Worm (Caenorhabditis elegans): Measurements from ENCODE around the gene Y17G9B.8.

Gene Y17G9B.8

DNA sequence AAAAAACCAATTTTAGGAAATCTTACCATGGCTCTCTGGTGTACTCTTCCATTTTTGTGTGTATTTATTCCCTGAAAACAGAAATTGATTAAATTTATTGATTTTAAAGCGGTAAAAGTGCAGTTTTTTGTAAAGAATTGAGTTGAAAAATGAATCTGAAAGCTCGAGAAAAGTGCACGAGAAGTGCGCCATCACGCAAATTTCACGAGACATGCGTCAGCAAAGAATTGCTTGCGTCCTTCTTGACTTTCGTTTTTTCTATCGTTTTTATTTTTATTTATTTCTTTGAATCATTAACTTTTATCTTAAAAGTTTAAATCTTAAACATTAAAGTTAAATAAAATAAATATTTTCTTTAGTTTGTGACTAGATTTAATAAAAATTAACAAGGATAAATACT, 13.2 kb downstream of the Y17G9B.8 start, which contains the start of gene timm-17B.1 (continued):
- peak; percentile 51 for TF ChIP-seq him-1 (tag; optimal IDR thresholded peaks at IDR 0.05)
- no peak for TF ChIP-seq F57C9.4 (tag; optimal IDR thresholded peaks at IDR 0.05)
- TF ChIP-seq zfh-2 (GFP tag; conservative IDR thresholded peaks at IDR 0.05), result no peak
- peak; percentile 51 for TF ChIP-seq xnd-1 (tag; optimal IDR thresholded peaks at IDR 0.05)
- peak; percentile 10; the same call in 1 of the 2 replicates for TF ChIP-seq madf-8 (GFP tag; conservative IDR thresholded peaks at IDR 0.05)
- TF ChIP-seq let-607 (tag; optimal IDR thresholded peaks at IDR 0.05), result peak in 1 of 2 experiments; percentile 14
- TF ChIP-seq lin-35 (GFP tag; optimal IDR thresholded peaks at IDR 0.05), result peak in 1 of 3 experiments; percentile 66

DNA sequence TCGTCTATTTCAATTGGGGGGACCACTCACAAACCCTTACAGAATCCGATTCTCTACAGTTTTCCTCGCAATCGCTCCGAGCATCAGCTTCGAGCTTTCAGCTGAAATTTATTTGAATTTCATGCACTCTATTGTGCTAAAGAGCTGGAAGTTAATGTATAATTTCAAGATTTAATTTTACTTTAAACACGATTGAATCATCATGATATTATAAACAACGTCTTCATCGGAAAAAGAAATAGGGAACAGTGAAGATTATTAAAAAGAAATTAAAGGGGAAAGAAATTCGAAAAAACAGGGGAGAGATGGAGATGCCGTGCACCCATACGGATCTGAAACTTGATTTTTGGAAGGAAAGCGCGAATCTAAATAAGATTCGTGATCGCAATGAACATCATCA, 14.5 kb downstream of the Y17G9B.8 start, which contains the start of gene hoe-1:
Gene hoe-1 (minus strand): TSS at position 101 of the 400 bp plus-strand sequence.
- peak; percentile 8; the same call in 1 of the 2 replicates for TF ChIP-seq attf-6 (GFP tag; IDR thresholded peaks at IDR 0.05)
- peak; percentile 50 for TF ChIP-seq snpc-3.4 (tag; optimal IDR thresholded peaks at IDR 0.05)
- TF ChIP-seq ztf-18 (tag; optimal IDR thresholded peaks at IDR 0.05), result peak; percentile 70
- 0 out of 2 replicates have a peak, but pooled peaks have one; percentile 48 for TF ChIP-seq lin-26 (GFP tag; IDR thresholded peaks at IDR 0.05)
- 0 out of 2 replicates have a peak, but pooled peaks have one; percentile 32 for TF ChIP-seq ceh-100 (GFP tag; IDR thresholded peaks at IDR 0.05)
- TF ChIP-seq hsf-1 (GFP tag; IDR thresholded peaks at IDR 0.05), result 0 out of 2 replicates have a peak, but pooled peaks have one; percentile 34
- TF ChIP-seq egl-18 (GFP tag; IDR thresholded peaks at IDR 0.05), result no peak
- no peak for TF ChIP-seq unc-130 (GFP tag; optimal IDR thresholded peaks at IDR 0.05)
- 0 out of 2 replicates have a peak, but pooled peaks have one; percentile 64 for TF ChIP-seq Y53G8AR.9 (GFP tag; conservative IDR thresholded peaks at IDR 0.05)
- 0 out of 2 replicates have a peak, but pooled peaks have one; percentile 10 for TF ChIP-seq madf-6 (GFP tag; IDR thresholded peaks at IDR 0.05)
- peak; percentile 26 for TF ChIP-seq F49E8.2 (tag; optimal IDR thresholded peaks at IDR 0.05; ENCODE audit: insufficient read depth)
- no peak for TF ChIP-seq attf-5 (GFP tag; optimal IDR thresholded peaks at IDR 0.05)
- TF ChIP-seq snpc-4 (GFP tag; optimal IDR thresholded peaks at IDR 0.05), result no peak
- peak in 1 of 4 experiments; percentile 42 for TF ChIP-seq snpc-4 (tag; optimal IDR thresholded peaks at IDR 0.05)

DNA sequence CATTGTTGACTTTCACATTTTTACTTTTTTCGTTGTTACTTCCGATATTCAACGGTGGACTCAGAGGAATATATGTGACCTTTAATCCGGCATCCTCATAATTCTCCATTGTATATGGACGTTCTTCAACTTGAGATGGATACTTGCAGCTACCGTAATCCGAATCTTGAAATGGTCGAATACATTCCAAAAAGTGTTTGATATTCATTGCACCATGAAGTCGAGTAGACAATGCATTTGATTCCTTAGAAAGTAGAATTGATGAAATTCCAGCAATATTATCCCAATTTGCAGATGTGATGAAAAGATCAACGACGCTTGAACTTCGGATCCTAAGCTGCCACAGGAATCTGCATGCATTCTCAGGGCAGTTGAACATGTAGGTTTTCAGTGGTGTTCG, 16.2 kb downstream of the Y17G9B.8 start:
- no peak for TF ChIP-seq efl-1 (GFP tag; optimal IDR thresholded peaks at IDR 0.05)

DNA sequence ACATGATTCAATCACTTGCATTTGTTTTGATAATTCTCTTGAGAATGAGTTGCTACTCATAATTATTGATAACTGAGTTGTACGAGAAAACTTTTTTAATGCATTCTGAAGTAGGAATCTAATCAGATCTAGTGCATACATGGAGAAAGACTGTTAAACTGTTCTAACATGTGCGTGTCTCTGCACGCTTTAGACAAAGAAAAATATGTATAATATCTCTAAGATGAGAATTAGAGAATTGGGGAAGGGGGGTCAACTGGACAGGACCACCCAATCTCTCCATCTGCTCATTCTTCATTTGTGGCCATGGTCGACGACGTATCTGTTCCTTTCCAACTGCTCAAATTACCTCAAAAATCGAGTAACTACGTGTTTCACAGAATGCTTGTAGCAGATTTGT, 21.4 kb downstream of the Y17G9B.8 start, which contains the start of gene fbxb-78:
Gene fbxb-78 (plus strand): TSS at position 301 of the 400 bp plus-strand sequence.
- TF ChIP-seq snpc-4 (GFP tag; optimal IDR thresholded peaks at IDR 0.05) (no peak), snpc-4 (tag; optimal IDR thresholded peaks at IDR 0.05) (no peak), lin-54 (GFP tag; optimal IDR thresholded peaks at IDR 0.05) (no peak), egrh-3 (GFP tag; IDR thresholded peaks at IDR 0.05) (no peak), snpc-1.1 (tag; optimal IDR thresholded peaks at IDR 0.05; ENCODE audit: insufficient read depth) (no peak)

DNA sequence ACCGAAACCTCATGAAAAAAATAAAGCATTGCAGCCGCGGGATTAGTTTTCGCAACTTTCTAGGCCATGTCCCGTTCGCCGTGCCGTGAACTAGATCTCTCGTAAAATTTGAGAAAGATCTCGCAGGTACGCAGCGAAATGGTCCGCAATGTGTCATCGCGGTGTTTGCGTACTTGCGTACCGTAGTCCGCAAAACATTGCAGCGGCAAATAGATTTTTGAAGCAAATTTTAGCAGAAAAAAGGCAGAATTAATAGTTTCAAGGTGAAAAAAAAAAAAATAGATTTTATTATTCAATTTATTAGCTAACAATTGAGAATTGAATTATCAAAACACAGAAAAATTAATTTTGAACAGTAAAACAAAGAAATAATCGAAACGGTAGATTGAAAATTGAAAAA, 30.7 kb downstream of the Y17G9B.8 start:
- TF ChIP-seq madf-10 (tag; optimal IDR thresholded peaks at IDR 0.05) (peak; percentile 88), gei-17 (GFP tag; optimal IDR thresholded peaks at IDR 0.05) (peak; percentile 72), ceh-40 (GFP tag; IDR thresholded peaks at IDR 0.05) (peak; percentile 82), attf-3 (GFP tag; conservative IDR thresholded peaks at IDR 0.05) (peak; percentile 92), mcd-1 (GFP tag; IDR thresholded peaks at IDR 0.05) (peak; percentile 100), cebp-1 (GFP tag; IDR thresholded peaks at IDR 0.05) (peak; percentile 97), cebp-1 (tag; optimal IDR thresholded peaks at IDR 0.05) (peak; percentile 95), B0035.1 (tag; optimal IDR thresholded peaks at IDR 0.05) (peak; percentile 83), ztf-26 (tag; optimal IDR thresholded peaks at IDR 0.05) (peak; percentile 96), B0019.2 (GFP tag; conservative IDR thresholded peaks at IDR 0.05) (peak; percentile 99), bed-2 (GFP tag; IDR thresholded peaks at IDR 0.05) (peak; percentile 100), ceh-58 (GFP tag; IDR thresholded peaks at IDR 0.05) (0 out of 2 replicates have a peak, but pooled peaks have one; percentile 57), aptf-2 (GFP tag; conservative IDR thresholded peaks at IDR 0.05) (peak; percentile 98), F37B4.10 (GFP tag; IDR thresholded peaks at IDR 0.05) (peak; percentile 100), T07F8.4 (tag; optimal IDR thresholded peaks at IDR 0.05) (peak; percentile 29), ets-4 (GFP tag; optimal IDR thresholded peaks at IDR 0.05) (peak; percentile 60), atf-7 (tag; optimal IDR thresholded peaks at IDR 0.05) (peak; percentile 88), let-607 (tag; optimal IDR thresholded peaks at IDR 0.05) (peak; percentile 81 to 96)

Data from whole organism, young adult.